Worm (Caenorhabditis elegans): ENCODE results near the gene ras-2.

- TF ChIP-seq ama-1 (optimal IDR thresholded peaks at IDR 0.05) = no peak
- no peak for TF ChIP-seq pqm-1 (tag; optimal IDR thresholded peaks at IDR 0.05)
- no peak for TF ChIP-seq pha-4 (tag; optimal IDR thresholded peaks at IDR 0.05)
- TF ChIP-seq nhr-11 (tag; optimal IDR thresholded peaks at IDR 0.05) = no peak
- no peak for TF ChIP-seq hlh-6 (tag; optimal IDR thresholded peaks at IDR 0.05)
- TF ChIP-seq C38D4.7 (GFP tag; optimal IDR thresholded peaks at IDR 0.05) = no peak
- no peak for TF ChIP-seq syd-9 (tag; optimal IDR thresholded peaks at IDR 0.05)
- TF ChIP-seq gmeb-2 (tag; optimal IDR thresholded peaks at IDR 0.05) = no peak
- TF ChIP-seq hlh-30 (tag; optimal IDR thresholded peaks at IDR 0.05; ENCODE audit: insufficient read depth) = no peak
- no peak for TF ChIP-seq fax-1 (tag; optimal IDR thresholded peaks at IDR 0.05)
- TF ChIP-seq mec-3 (tag; optimal IDR thresholded peaks at IDR 0.05; ENCODE audit: borderline replicate concordance) = no peak
- no peak for TF ChIP-seq ets-4 (tag; optimal IDR thresholded peaks at IDR 0.05)
Measured at ce11 chrIII:4748666-4749065, 8.8 kb upstream of the ras-2 start.

Measured in whole organism, late embryonic.